Worm (Caenorhabditis elegans): ENCODE results near the gene lmbr-1.

Gene lmbr-1

ce11 chrIII:8417192-8417967 is 45.3 kb downstream of the lmbr-1 start (continued):
- TF ChIP-seq cey-2 (tag; optimal IDR thresholded peaks at IDR 0.05; ENCODE audit: borderline replicate concordance, insufficient read depth) (no peak), ztf-7 (tag; optimal IDR thresholded peaks at IDR 0.05) (peak; percentile 34), F37D6.2 (tag; optimal IDR thresholded peaks at IDR 0.05) (peak; percentile 89), lim-7 (GFP tag; IDR thresholded peaks at IDR 0.05) (no peak), ceh-82 (tag; optimal IDR thresholded peaks at IDR 0.05) (no peak), php-3 (GFP tag; IDR thresholded peaks at IDR 0.05) (peak; percentile 77), arid-1 (GFP tag; conservative IDR thresholded peaks at IDR 0.05) (peak; percentile 64; the same call in 1 of the 2 replicates), egl-43 (GFP tag; IDR thresholded peaks at IDR 0.05) (peak; percentile 61; the same call in 1 of the 2 replicates), attf-4 (tag; optimal IDR thresholded peaks at IDR 0.05) (peak; percentile 53), zip-2 (tag; optimal IDR thresholded peaks at IDR 0.05) (peak; percentile 20), hlh-30 (tag; optimal IDR thresholded peaks at IDR 0.05; ENCODE audit: insufficient read depth) (peak; percentile 83), snpc-4 (tag; optimal IDR thresholded peaks at IDR 0.05) (no peak), unc-130 (GFP tag; optimal IDR thresholded peaks at IDR 0.05) (no peak), zfp-2 (tag; optimal IDR thresholded peaks at IDR 0.05) (peak; percentile 50), tra-1 (GFP tag; IDR thresholded peaks at IDR 0.05) (no peak), nhr-48 (tag; optimal IDR thresholded peaks at IDR 0.05) (peak; percentile 87), sdz-12 (GFP tag; optimal IDR thresholded peaks at IDR 0.05) (no peak), dmd-8 (GFP tag; IDR thresholded peaks at IDR 0.05) (no peak), nhr-41 (GFP tag; IDR thresholded peaks at IDR 0.05) (no peak), Y5F2A.4 (GFP tag; optimal IDR thresholded peaks at IDR 0.05) (no peak), zfp-3 (GFP tag; conservative IDR thresholded peaks at IDR 0.05) (no peak), nhr-25 (tag; optimal IDR thresholded peaks at IDR 0.05; ENCODE audit: borderline replicate concordance, insufficient read depth) (peak; percentile 77), fos-1 (tag; optimal IDR thresholded peaks at IDR 0.05) (no peak), F49E8.2 (tag; optimal IDR thresholded peaks at IDR 0.05; ENCODE audit: borderline replicate concordance) (no peak)

- TF ChIP-seq dmd-6 (GFP tag; IDR thresholded peaks at IDR 0.05) = no peak
- TF ChIP-seq lin-13 (GFP tag; optimal IDR thresholded peaks at IDR 0.05) = no peak
Observed at ce11 chrIII:8417968-8418267, 45.9 kb downstream of the lmbr-1 start, which contains the start of gene sor-1. TSS of gene sor-1 (plus strand) at chrIII:8418168.
